Worm (Caenorhabditis elegans) whole organism, L2 larva: Measurements from ENCODE around the gene VY10G11R.1.

Source experiments
- C34F6.9 ChIP-seq: fragments of 150-350 bp; optimal IDR thresholded peaks from 2 replicates; lab custom pipeline; 2014; ENCODE audit warnings: missing biosample characterization, missing genetic modification characterization
- F13H6.1 ChIP-seq: sonication (generic microtip); optimal IDR thresholded peaks from 2 replicates; lab custom pipeline; 2016; ENCODE audit warnings: missing genetic modification characterization, missing compliant biosample characterization
- R02D3.7 ChIP-seq: fragments of 150-350 bp; optimal IDR thresholded peaks from 2 replicates; lab custom pipeline; 2014; ENCODE audit warnings: missing biosample characterization, missing genetic modification characterization
- Y55F3AM.14 ChIP-seq: fragments of 200-800 bp; sonication (Bioruptor generic); optimal IDR thresholded peaks from 2 replicates; lab custom pipeline; 2018; ENCODE audit warnings: mild to moderate bottlenecking, missing genetic modification characterization, missing compliant biosample characterization
- ZK546.5 ChIP-seq: sonication (generic microtip); optimal IDR thresholded peaks from 2 replicates; lab custom pipeline; 2017; ENCODE audit warnings: missing biosample characterization, missing genetic modification characterization
- alr-1 ChIP-seq: fragments of 150-350 bp; optimal IDR thresholded peaks from 2 replicates; lab custom pipeline; 2014; ENCODE audit warnings: missing biosample characterization, missing genetic modification characterization
- aly-2 ChIP-seq: fragments of 150-350 bp; optimal IDR thresholded peaks from 2 replicates; lab custom pipeline; 2014; ENCODE audit warnings: missing biosample characterization, missing genetic modification characterization
- ama-1 ChIP-seq: fragments of 150-350 bp; optimal IDR thresholded peaks from 2 replicates; lab custom pipeline; 2018; ENCODE audit warnings: inconsistent platforms
- blmp-1 ChIP-seq: sonication (generic microtip); optimal IDR thresholded peaks from 2 replicates; lab custom pipeline; 2017; ENCODE audit warnings: missing genetic modification characterization, mild to moderate bottlenecking, missing compliant biosample characterization, antibody characterized with exemption, moderate library complexity; ENCODE audit not compliant: insufficient read depth
- ceh-16 ChIP-seq: fragments of 150-350 bp; optimal IDR thresholded peaks from 2 replicates; lab custom pipeline; 2014; ENCODE audit warnings: missing biosample characterization, missing genetic modification characterization
- ceh-82 ChIP-seq: fragments of 150-350 bp; optimal IDR thresholded peaks from 2 replicates; lab custom pipeline; 2014; ENCODE audit warnings: missing biosample characterization, missing genetic modification characterization
- crh-2 ChIP-seq: sonication (generic microtip); optimal IDR thresholded peaks from 2 replicates; lab custom pipeline; 2017; ENCODE audit warnings: missing biosample characterization, missing genetic modification characterization
- dmd-4 ChIP-seq: sonication (generic microtip); optimal IDR thresholded peaks from 2 replicates; lab custom pipeline; 2017; ENCODE audit warnings: missing biosample characterization, missing genetic modification characterization
- egl-27 ChIP-seq: sonication (generic microtip); optimal IDR thresholded peaks from 3 replicates; lab custom pipeline; 2017; ENCODE audit warnings: missing biosample characterization, missing genetic modification reagents, missing genetic modification characterization
- elt-1 ChIP-seq: fragments of 150-350 bp; optimal IDR thresholded peaks from 2 replicates; lab custom pipeline; 2014; ENCODE audit warnings: missing biosample characterization, missing genetic modification characterization
- elt-3 ChIP-seq: sonication (generic microtip); optimal IDR thresholded peaks from 2 replicates; lab custom pipeline; 2017; ENCODE audit warnings: missing biosample characterization, missing genetic modification characterization
- fos-1 ChIP-seq: fragments of 150-350 bp; optimal IDR thresholded peaks from 2 replicates; lab custom pipeline; 2014; ENCODE audit warnings: missing biosample characterization, missing genetic modification characterization
- gmeb-1 ChIP-seq: fragments of 150-350 bp; optimal IDR thresholded peaks from 2 replicates; lab custom pipeline; 2014; ENCODE audit warnings: missing biosample characterization, missing genetic modification characterization
- lin-11 ChIP-seq: fragments of 150-350 bp; sonication (generic microtip); optimal IDR thresholded peaks from 2 replicates; lab custom pipeline; 2014; ENCODE audit warnings: missing biosample characterization, missing genetic modification characterization, inconsistent platforms, mixed read lengths
- lin-13 ChIP-seq: fragments of 150-350 bp; optimal IDR thresholded peaks from 2 replicates; lab custom pipeline; 2014; ENCODE audit warnings: missing biosample characterization, missing genetic modification reagents, missing genetic modification characterization
- lin-39 ChIP-seq: fragments of 150-350 bp; optimal IDR thresholded peaks from 2 replicates; lab custom pipeline; 2014; ENCODE audit warnings: missing biosample characterization, missing genetic modification reagents, missing genetic modification characterization
- lsy-2 ChIP-seq, 2 experiments: fragments of 150-350 bp in 1 of 2; sonication (generic microtip) in 1 of 2; optimal IDR thresholded peaks; 2 replicates each; lab custom pipeline; 2014 to 2017; ENCODE audit warnings: missing biosample characterization in 2 of 2, missing genetic modification characterization in 2 of 2
- mab-5 ChIP-seq: fragments of 150-350 bp; optimal IDR thresholded peaks from 2 replicates; lab custom pipeline; 2014; ENCODE audit warnings: missing biosample characterization, missing genetic modification characterization
- mbf-1 ChIP-seq: sonication (generic microtip); optimal IDR thresholded peaks from 2 replicates; lab custom pipeline; 2017; ENCODE audit warnings: missing biosample characterization, missing genetic modification characterization
- mdl-1 ChIP-seq, 2 experiments: fragments of 150-350 bp in 1 of 2; sonication (generic microtip) in 1 of 2; optimal IDR thresholded peaks; 2 replicates each; lab custom pipeline; 2017; ENCODE audit warnings: missing biosample characterization in 2 of 2, missing genetic modification characterization in 2 of 2
- nhr-10 ChIP-seq: sonication (generic microtip); optimal IDR thresholded peaks from 2 replicates; lab custom pipeline; 2017; ENCODE audit warnings: missing biosample characterization, missing genetic modification characterization
- nhr-11 ChIP-seq: fragments of 150-350 bp; optimal IDR thresholded peaks from 2 replicates; lab custom pipeline; 2014; ENCODE audit warnings: missing biosample characterization, missing genetic modification characterization
- nhr-12 ChIP-seq: fragments of 150-350 bp; optimal IDR thresholded peaks from 2 replicates; lab custom pipeline; 2014; ENCODE audit warnings: missing biosample characterization, missing genetic modification characterization
- nhr-129 ChIP-seq: fragments of 150-350 bp; optimal IDR thresholded peaks from 2 replicates; lab custom pipeline; 2014; ENCODE audit warnings: missing biosample characterization, missing genetic modification characterization
- nhr-21 ChIP-seq: fragments of 150-350 bp; optimal IDR thresholded peaks from 2 replicates; lab custom pipeline; 2014; ENCODE audit warnings: missing biosample characterization, missing genetic modification characterization
- nhr-23 ChIP-seq: fragments of 150-350 bp; optimal IDR thresholded peaks from 2 replicates; lab custom pipeline; 2014; ENCODE audit warnings: missing biosample characterization, missing genetic modification reagents, missing genetic modification characterization
- nhr-237 ChIP-seq: fragments of 150-350 bp; optimal IDR thresholded peaks from 2 replicates; lab custom pipeline; 2014; ENCODE audit warnings: missing biosample characterization, missing genetic modification characterization
- nhr-25 ChIP-seq: fragments of 150-350 bp; sonication (generic microtip); optimal IDR thresholded peaks from 3 replicates; lab custom pipeline; 2014; ENCODE audit warnings: missing biosample characterization, missing genetic modification characterization
- nhr-6 ChIP-seq: fragments of 150-350 bp; optimal IDR thresholded peaks from 2 replicates; lab custom pipeline; 2014; ENCODE audit warnings: missing biosample characterization, missing genetic modification characterization
- nhr-77 ChIP-seq: fragments of 150-350 bp; optimal IDR thresholded peaks from 2 replicates; lab custom pipeline; 2014; ENCODE audit warnings: missing biosample characterization, missing genetic modification characterization
- peb-1 ChIP-seq: fragments of 150-350 bp; optimal IDR thresholded peaks from 2 replicates; lab custom pipeline; 2014; ENCODE audit warnings: missing biosample characterization, missing genetic modification characterization
- sem-4 ChIP-seq: fragments of 150-350 bp; optimal IDR thresholded peaks from 2 replicates; lab custom pipeline; 2014; ENCODE audit warnings: missing biosample characterization, missing genetic modification reagents, missing genetic modification characterization
- skn-1 ChIP-seq: sonication (generic microtip); optimal IDR thresholded peaks from 2 replicates; lab custom pipeline; 2017; ENCODE audit warnings: missing biosample characterization, missing genetic modification characterization
- sma-3 ChIP-seq: sonication (generic microtip); optimal IDR thresholded peaks from 2 replicates; lab custom pipeline; 2016; ENCODE audit warnings: missing genetic modification reagents, missing genetic modification characterization, missing compliant biosample characterization
- sma-9 ChIP-seq, 2 experiments: fragments of 150-350 bp in 1 of 2; sonication (generic microtip) in 1 of 2; optimal IDR thresholded peaks; 2 replicates each; lab custom pipeline; 2014 to 2016; ENCODE audit warnings: missing genetic modification characterization in 2 of 2, mild to moderate bottlenecking in 1 of 2, missing biosample characterization in 1 of 2, missing compliant biosample characterization in 1 of 2, missing genetic modification reagents in 1 of 2, moderate library complexity in 1 of 2
- snpc-4 ChIP-seq: fragments of 150-350 bp; optimal IDR thresholded peaks from 2 replicates; lab custom pipeline; 2014; ENCODE audit warnings: missing biosample characterization, missing genetic modification characterization
- unc-39 ChIP-seq: fragments of 150-350 bp; optimal IDR thresholded peaks from 2 replicates; lab custom pipeline; 2014; ENCODE audit warnings: missing biosample characterization, missing genetic modification characterization
- unc-55 ChIP-seq: fragments of 150-350 bp; sonication (generic microtip); optimal IDR thresholded peaks from 3 replicates; lab custom pipeline; 2014; ENCODE audit warnings: missing biosample characterization, missing genetic modification reagents, missing genetic modification characterization
- unc-62 ChIP-seq: fragments of 150-350 bp; optimal IDR thresholded peaks from 2 replicates; lab custom pipeline; 2014; ENCODE audit warnings: missing biosample characterization, missing genetic modification reagents, missing genetic modification characterization
- zag-1 ChIP-seq: fragments of 150-350 bp; optimal IDR thresholded peaks from 2 replicates; lab custom pipeline; 2014; ENCODE audit warnings: missing biosample characterization, missing genetic modification characterization
- ztf-1 ChIP-seq: fragments of 200-800 bp; sonication (Bioruptor generic); conservative IDR thresholded peaks from 2 replicates; pipeline ENCODE4 v1.3.6; 2022; ENCODE audit warnings: missing genetic modification characterization, missing compliant biosample characterization
- ztf-11 ChIP-seq: sonication (generic microtip); optimal IDR thresholded peaks from 2 replicates; lab custom pipeline; 2017; ENCODE audit warnings: missing biosample characterization, missing genetic modification characterization
- ztf-4 ChIP-seq: fragments of 150-350 bp; optimal IDR thresholded peaks from 2 replicates; lab custom pipeline; 2014; ENCODE audit warnings: missing biosample characterization, missing genetic modification characterization

Gene VY10G11R.1

ce11 chrIV:16501855-16502254, 31.1 kb upstream of the VY10G11R.1 start (continued):
- TF ChIP-seq mdl-1 (tag; optimal IDR thresholded peaks at IDR 0.05; lab: Kevin White, UChicago) = no peak
- TF ChIP-seq ceh-82 (tag; lab: Kevin White, UChicago) = no peak
- TF ChIP-seq mbf-1 (tag; lab: Kevin White, UChicago) = no peak
- peak; percentile 84 for TF ChIP-seq fos-1
- peak; percentile 66 for TF ChIP-seq sem-4
- peak; percentile 57 for TF ChIP-seq F13H6.1 (tag; lab: Kevin White, UChicago)
- TF ChIP-seq ZK546.5 (tag; lab: Kevin White, UChicago) = no peak
- TF ChIP-seq ama-1 (lab: Kevin White, UChicago) = no peak
- TF ChIP-seq C34F6.9 = peak; percentile 75
- TF ChIP-seq skn-1 (tag; lab: Kevin White, UChicago) = no peak
- no peak for TF ChIP-seq ztf-1 (GFP tag; lab: Robert Waterston, UW)
- TF ChIP-seq unc-55 (GFP tag; lab: Kevin White, UChicago) = peak; percentile 73
- TF ChIP-seq elt-3 (tag; lab: Kevin White, UChicago) = no peak
- TF ChIP-seq unc-39 (tag; lab: Kevin White, UChicago) = no peak
- TF ChIP-seq blmp-1 (tag; lab: Kevin White, UChicago) = no peak
- TF ChIP-seq, all 48 proteins: peak for 14

DNA sequence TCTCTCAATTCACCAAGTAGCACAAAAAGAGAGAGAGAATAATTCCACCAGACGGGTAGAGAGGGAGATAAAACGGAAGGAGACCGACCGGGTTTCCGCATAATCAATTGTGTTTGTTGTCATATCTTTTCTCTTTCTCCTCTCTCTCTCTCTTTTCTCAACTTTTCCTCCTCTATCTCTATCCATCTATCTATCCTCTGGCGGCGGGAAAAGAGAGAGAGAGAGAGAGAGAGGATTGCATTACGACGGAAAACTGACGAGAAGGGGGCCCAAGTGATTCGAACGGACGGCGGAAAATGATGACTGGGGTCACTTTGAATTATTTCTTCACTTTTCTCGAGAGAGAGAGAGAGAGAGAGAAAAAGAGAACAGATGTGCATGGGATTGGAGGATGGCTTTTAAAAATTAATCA, 27.2 kb upstream of the VY10G11R.1 start:
- TF ChIP-seq nhr-129 (tag; lab: Kevin White, UChicago) = peak; percentile 78
- peak; percentile 59 for TF ChIP-seq zag-1 (tag; lab: Kevin White, UChicago)
- peak; percentile 42 for TF ChIP-seq unc-55 (GFP tag; lab: Kevin White, UChicago)
- TF ChIP-seq elt-1 = no peak
- no peak for TF ChIP-seq ceh-82 (tag; lab: Kevin White, UChicago)
- no peak for TF ChIP-seq ceh-16 (tag; lab: Kevin White, UChicago)
- TF ChIP-seq lin-11 = no peak
- no peak for TF ChIP-seq nhr-77 (tag; lab: Kevin White, UChicago)
- TF ChIP-seq C34F6.9 = peak; percentile 79
- TF ChIP-seq lin-13 (GFP tag; lab: Kevin White, UChicago) = peak; percentile 42
- TF ChIP-seq egl-27 (tag; lab: Kevin White, UChicago) = peak; percentile 31
- TF ChIP-seq nhr-6 (tag; lab: Kevin White, UChicago) = peak; percentile 66
- TF ChIP-seq nhr-237 (tag; lab: Kevin White, UChicago) = no peak
- peak; percentile 94 for TF ChIP-seq F13H6.1 (tag; lab: Kevin White, UChicago)
- no peak for TF ChIP-seq mbf-1 (tag; lab: Kevin White, UChicago)
- TF ChIP-seq nhr-23 (tag; lab: Kevin White, UChicago) = no peak
- TF ChIP-seq sma-9 (GFP tag; optimal IDR thresholded peaks at IDR 0.05; lab: Kevin White, UChicago) = peak; percentile 74
- no peak for TF ChIP-seq sma-9 (tag; optimal IDR thresholded peaks at IDR 0.05; lab: Kevin White, UChicago)
- TF ChIP-seq snpc-4 (tag; lab: Kevin White, UChicago) = no peak
- no peak for TF ChIP-seq blmp-1 (tag; lab: Kevin White, UChicago)
- peak; percentile 50 for TF ChIP-seq mab-5
- TF ChIP-seq unc-62 = peak; percentile 4
- no peak for TF ChIP-seq nhr-10
- TF ChIP-seq sma-3 (GFP tag; lab: Kevin White, UChicago) = peak; percentile 59
- no peak for TF ChIP-seq ZK546.5 (tag; lab: Kevin White, UChicago)
- no peak for TF ChIP-seq ztf-11
- peak in 1 of 2 experiments; percentile 9 for TF ChIP-seq mdl-1 (tag; optimal IDR thresholded peaks at IDR 0.05; lab: Kevin White, UChicago)
- no peak for TF ChIP-seq aly-2
- TF ChIP-seq nhr-12 = no peak
- TF ChIP-seq lin-39 = no peak
- TF ChIP-seq lsy-2 (tag; optimal IDR thresholded peaks at IDR 0.05; lab: Kevin White, UChicago) = peak; percentile 7 to 69
- TF ChIP-seq Y55F3AM.14 (GFP tag; lab: Kevin White, UChicago) = no peak
- peak; percentile 44 for TF ChIP-seq fos-1
- TF ChIP-seq nhr-21 (tag; lab: Kevin White, UChicago) = peak; percentile 52
- no peak for TF ChIP-seq nhr-11 (tag; lab: Kevin White, UChicago)
- peak; percentile 72 for TF ChIP-seq crh-2 (tag; lab: Kevin White, UChicago)
- no peak for TF ChIP-seq ztf-1 (GFP tag; lab: Robert Waterston, UW)
- no peak for TF ChIP-seq R02D3.7 (tag; lab: Kevin White, UChicago)
- peak; percentile 54 for TF ChIP-seq nhr-25
- TF ChIP-seq ztf-4 (tag; lab: Kevin White, UChicago) = peak; percentile 34
- TF ChIP-seq elt-3 (tag; lab: Kevin White, UChicago) = no peak
- TF ChIP-seq gmeb-1 (tag; lab: Kevin White, UChicago) = no peak
- TF ChIP-seq skn-1 (tag; lab: Kevin White, UChicago) = no peak
- TF ChIP-seq dmd-4 (tag; lab: Kevin White, UChicago) = no peak
- no peak for TF ChIP-seq alr-1
- TF ChIP-seq ama-1 (lab: Kevin White, UChicago) = no peak
- peak; percentile 87 for TF ChIP-seq sem-4
- TF ChIP-seq peb-1 (tag; lab: Kevin White, UChicago) = no peak
- no peak for TF ChIP-seq unc-39 (tag; lab: Kevin White, UChicago)
- TF ChIP-seq, all 48 proteins: peak for 20
